Worm (Caenorhabditis elegans): ENCODE data around the gene str-7.

- no peak for TF ChIP-seq elt-1 (tag; optimal IDR thresholded peaks at IDR 0.05; ENCODE audit: borderline replicate concordance, insufficient read depth)
- TF ChIP-seq unc-62 (GFP tag; optimal IDR thresholded peaks at IDR 0.05): no peak
- TF ChIP-seq lin-32 (GFP tag; optimal IDR thresholded peaks at IDR 0.05): no peak
- no peak for TF ChIP-seq ceh-83 (GFP tag; optimal IDR thresholded peaks at IDR 0.05)
- TF ChIP-seq mab-5 (tag; optimal IDR thresholded peaks at IDR 0.05): no peak
- no peak for TF ChIP-seq ztf-11 (tag; optimal IDR thresholded peaks at IDR 0.05)
These were observed 21.2 kb upstream of the str-7 start for ce11 chrV:16120499-16120898.
